Fruit fly (Drosophila melanogaster) whole organism, embryonic: ENCODE data around the gene CG10841.

ENCODE experiments used
- Bgb ChIP-seq: fragments of 200-800 bp; sonication (Bioruptor generic); IDR thresholded peaks from 2 replicates; pipeline ENCODE4 v1.3.6; 2022; ENCODE audit warnings: missing biosample characterization, missing genetic modification characterization; ENCODE audit not compliant: partially characterized antibody
- C15 ChIP-seq: fragments of 200-800 bp; sonication (Bioruptor generic); IDR thresholded peaks from 3 replicates; pipeline ENCODE4 v1.3.6; 2022; ENCODE audit warnings: missing biosample characterization, missing genetic modification characterization
- CG10321 ChIP-seq: fragments of 200-800 bp; sonication (Bioruptor generic); IDR thresholded peaks from 2 replicates; pipeline ENCODE4 v1.3.6; 2022; ENCODE audit warnings: missing biosample characterization, missing genetic modification characterization
- CG11456 ChIP-seq: fragments of 200-800 bp; sonication (Bioruptor generic); IDR thresholded peaks from 3 replicates; pipeline ENCODE4 v1.3.6; 2022; ENCODE audit warnings: missing biosample characterization, missing genetic modification characterization
- CG12155 ChIP-seq: fragments of 200-800 bp; sonication (Bioruptor generic); optimal IDR thresholded peaks from 3 replicates; lab custom pipeline; 2016; ENCODE audit warnings: missing biosample characterization, missing genetic modification characterization
- CG12769 ChIP-seq: fragments of 200-800 bp; sonication (Bioruptor generic); optimal IDR thresholded peaks from 2 replicates; lab custom pipeline; 2019; ENCODE audit warnings: missing biosample characterization, mild to moderate bottlenecking, missing genetic modification characterization, moderate library complexity
- CG15269 ChIP-seq: fragments of 200-800 bp; sonication (Bioruptor generic); optimal IDR thresholded peaks from 2 replicates; lab custom pipeline; 2018; ENCODE audit warnings: missing biosample characterization, mild to moderate bottlenecking, missing genetic modification characterization, moderate library complexity
- CG1529 ChIP-seq: fragments of 200-800 bp; sonication (Bioruptor generic); optimal IDR thresholded peaks from 3 replicates; lab custom pipeline; 2018; ENCODE audit warnings: missing biosample characterization, missing genetic modification characterization
- CG17385 ChIP-seq: fragments of 200-800 bp; sonication (Bioruptor generic); optimal IDR thresholded peaks from 3 replicates; lab custom pipeline; 2018; ENCODE audit warnings: missing biosample characterization, mild to moderate bottlenecking, missing genetic modification characterization
- CG18011 ChIP-seq: fragments of 200-800 bp; sonication (Bioruptor generic); optimal IDR thresholded peaks from 2 replicates; lab custom pipeline; 2017; ENCODE audit warnings: missing biosample characterization, missing genetic modification characterization, mild to moderate bottlenecking, moderate library complexity, missing genotype
- CG2129 ChIP-seq: fragments of 200-800 bp; sonication (Bioruptor generic); IDR thresholded peaks from 2 replicates; pipeline ENCODE4 v1.3.6; 2022; ENCODE audit warnings: missing biosample characterization, missing genetic modification characterization; ENCODE audit not compliant: partially characterized antibody
- CG32532 ChIP-seq: fragments of 200-800 bp; sonication (Bioruptor generic); IDR thresholded peaks from 2 replicates; pipeline ENCODE4 v1.3.6; 2022; ENCODE audit warnings: missing biosample characterization, missing genetic modification characterization
- CG4730 ChIP-seq: fragments of 200-800 bp; sonication (Bioruptor generic); IDR thresholded peaks from 2 replicates; pipeline ENCODE4 v1.3.6; 2022; ENCODE audit warnings: missing biosample characterization, missing genetic modification characterization
- CG7372 ChIP-seq: fragments of 200-800 bp; sonication (Bioruptor generic); IDR thresholded peaks from 2 replicates; pipeline ENCODE4 v1.3.6; 2022; ENCODE audit warnings: missing biosample characterization, missing genetic modification characterization
- CG7928 ChIP-seq: fragments of 200-800 bp; sonication (Bioruptor generic); optimal IDR thresholded peaks from 2 replicates; lab custom pipeline; 2017; ENCODE audit warnings: missing biosample characterization, mild to moderate bottlenecking, missing genetic modification characterization
- CG8290 ChIP-seq, 3 experiments: fragments of 200-800 bp; sonication (Bioruptor generic); optimal IDR thresholded peaks; 2 replicates each; lab custom pipeline; 2016 to 2019; ENCODE audit warnings: missing biosample characterization in 3 of 3, missing genetic modification characterization in 3 of 3, mild to moderate bottlenecking in 2 of 3, moderate library complexity in 1 of 3
- CG8944 ChIP-seq: fragments of 200-800 bp; sonication (Bioruptor generic); optimal IDR thresholded peaks from 3 replicates; lab custom pipeline; 2016; ENCODE audit warnings: missing biosample characterization, missing genetic modification characterization
- CG9876 ChIP-seq: fragments of 200-800 bp; sonication (Bioruptor generic); optimal IDR thresholded peaks from 2 replicates; lab custom pipeline; 2016; ENCODE audit warnings: missing biosample characterization, missing genetic modification characterization
- CTCF ChIP-seq: fragments of 200-800 bp; sonication (Bioruptor generic); optimal IDR thresholded peaks from 2 replicates; lab custom pipeline; 2017; ENCODE audit warnings: missing biosample characterization, mild to moderate bottlenecking, missing genetic modification characterization, moderate library complexity
- Dad ChIP-seq: fragments of 200-800 bp; sonication (Bioruptor generic); optimal IDR thresholded peaks from 3 replicates; lab custom pipeline; 2016; ENCODE audit warnings: missing biosample characterization, missing genetic modification characterization
- Dbx ChIP-seq: fragments of 200-800 bp; sonication (Bioruptor generic); IDR thresholded peaks from 3 replicates; pipeline ENCODE4 v1.3.6; 2022; ENCODE audit warnings: missing biosample characterization, missing genetic modification characterization
- Deaf1 ChIP-seq: fragments of 200-800 bp; optimal IDR thresholded peaks from 3 replicates; lab custom pipeline; 2019; ENCODE audit warnings: missing biosample characterization, mild to moderate bottlenecking, missing genetic modification characterization, moderate library complexity
- Dp ChIP-seq: fragments of 200-800 bp; sonication (Bioruptor generic); optimal IDR thresholded peaks from 2 replicates; lab custom pipeline; 2018; ENCODE audit warnings: missing biosample characterization, mild to moderate bottlenecking, missing genetic modification characterization, moderate library complexity
- Fer2 ChIP-seq: fragments of 200-800 bp; sonication (Bioruptor generic); optimal IDR thresholded peaks from 2 replicates; lab custom pipeline; 2018; ENCODE audit warnings: missing biosample characterization, mild to moderate bottlenecking, missing genetic modification characterization, moderate library complexity
- HmgD ChIP-seq: fragments of 200-800 bp; sonication (Bioruptor generic); optimal IDR thresholded peaks from 3 replicates; lab custom pipeline; 2016; ENCODE audit warnings: missing biosample characterization, missing genetic modification characterization
- Hr39 ChIP-seq: fragments of >200 bp; optimal IDR thresholded peaks from 2 replicates; lab custom pipeline; 2017
- PHDP ChIP-seq: fragments of 200-800 bp; sonication (Bioruptor generic); optimal IDR thresholded peaks from 3 replicates; lab custom pipeline; 2018; ENCODE audit warnings: missing biosample characterization, mild to moderate bottlenecking, missing genetic modification characterization, moderate library complexity
- Xbp1 ChIP-seq: fragments of 200-800 bp; sonication (Bioruptor generic); optimal IDR thresholded peaks from 3 replicates; lab custom pipeline; 2016; ENCODE audit warnings: missing biosample characterization, mild to moderate bottlenecking, missing genetic modification characterization
- chn ChIP-seq: fragments of 200-800 bp; sonication (Bioruptor generic); optimal IDR thresholded peaks from 2 replicates; lab custom pipeline; 2016; ENCODE audit warnings: missing biosample characterization, missing genetic modification characterization
- dmrt11E ChIP-seq: fragments of 200-800 bp; sonication (Bioruptor generic); optimal IDR thresholded peaks from 3 replicates; lab custom pipeline; 2018; ENCODE audit warnings: missing biosample characterization, mild to moderate bottlenecking, missing genetic modification characterization, moderate library complexity
- dpn ChIP-seq, 2 experiments: fragments of 200-800 bp; sonication (Bioruptor generic); optimal IDR thresholded peaks; 3 replicates each; lab custom pipeline; 2016; ENCODE audit warnings: missing biosample characterization in 2 of 2, missing genetic modification characterization in 2 of 2
- esg ChIP-seq: fragments of 200-800 bp; sonication (Bioruptor generic); conservative IDR thresholded peaks from 2 replicates; pipeline ENCODE4 v1.3.6; 2022; ENCODE audit warnings: missing biosample characterization, missing genetic modification characterization
- eve ChIP-seq, 2 experiments: fragments of >200 bp; optimal IDR thresholded peaks; 2 replicates each; lab custom pipeline; 2017; ENCODE audit warnings: missing biosample characterization in 2 of 2, missing genetic modification characterization in 2 of 2
- gce ChIP-seq: fragments of 200-800 bp; sonication (Bioruptor generic); IDR thresholded peaks from 3 replicates; pipeline ENCODE4 v1.3.6; 2022; ENCODE audit warnings: missing biosample characterization, missing genetic modification characterization
- h ChIP-seq: fragments of >200 bp; optimal IDR thresholded peaks from 2 replicates; lab custom pipeline; 2017
- kay ChIP-seq: fragments of 200-800 bp; sonication (Bioruptor generic); optimal IDR thresholded peaks from 2 replicates; lab custom pipeline; 2016; ENCODE audit warnings: missing biosample characterization, missing genetic modification characterization
- luna ChIP-seq: fragments of 200-800 bp; sonication (Bioruptor generic); optimal IDR thresholded peaks from 2 replicates; lab custom pipeline; 2016; ENCODE audit warnings: missing biosample characterization, missing genetic modification characterization
- nerfin-2 ChIP-seq: fragments of 200-800 bp; sonication (Bioruptor generic); IDR thresholded peaks from 2 replicates; pipeline ENCODE4 v1.3.6; 2022; ENCODE audit warnings: missing biosample characterization, missing genetic modification characterization; ENCODE audit not compliant: partially characterized antibody
- odd ChIP-seq: fragments of 200-800 bp; sonication (Bioruptor generic); optimal IDR thresholded peaks from 2 replicates; lab custom pipeline; 2017; ENCODE audit warnings: missing biosample characterization, mild to moderate bottlenecking, missing genetic modification characterization
- pan ChIP-seq, 4 experiments: fragments of >200 bp in 3 of 4; fragments of 200-800 bp in 1 of 4; sonication (Bioruptor generic) in 1 of 4; optimal IDR thresholded peaks in 3 of 4; IDR thresholded peaks in 1 of 4; 2 replicates each; pipeline versions ENCODE4 v1.3.6 to Lab custom; 2017 to 2022; ENCODE audit warnings: missing biosample characterization in 2 of 4, missing genetic modification characterization in 2 of 4, mixed read lengths in 1 of 4
- pfk ChIP-seq: fragments of 200-800 bp; sonication (Bioruptor generic); optimal IDR thresholded peaks from 2 replicates; lab custom pipeline; 2018; ENCODE audit warnings: missing biosample characterization, mild to moderate bottlenecking, missing genetic modification characterization, moderate library complexity
- pita ChIP-seq: fragments of 200-800 bp; sonication (Bioruptor generic); optimal IDR thresholded peaks from 2 replicates; lab custom pipeline; 2017; ENCODE audit warnings: missing biosample characterization, mild to moderate bottlenecking, missing genetic modification characterization
- prd ChIP-seq, 3 experiments: fragments of >200 bp in 2 of 3; fragments of 200-800 bp in 1 of 3; sonication (Bioruptor generic) in 1 of 3; optimal IDR thresholded peaks in 2 of 3; IDR thresholded peaks in 1 of 3; 2 replicates in 2 of 3; 3 replicates in 1 of 3; pipeline versions ENCODE4 v1.3.6 to Lab custom; 2017 to 2022; ENCODE audit warnings: missing biosample characterization in 1 of 3, missing genetic modification characterization in 1 of 3
- ro ChIP-seq: fragments of 200-800 bp; sonication (Bioruptor generic); IDR thresholded peaks from 2 replicates; pipeline ENCODE4 v1.3.6; 2022; ENCODE audit warnings: missing biosample characterization, missing genetic modification characterization
- sc ChIP-seq, 3 experiments: fragments of >200 bp in 2 of 3; fragments of 200-800 bp in 1 of 3; sonication (Bioruptor generic) in 1 of 3; optimal IDR thresholded peaks; 2 replicates in 2 of 3; 3 replicates in 1 of 3; lab custom pipeline; 2017; ENCODE audit warnings: mild to moderate bottlenecking in 1 of 3, missing biosample characterization in 1 of 3, missing genetic modification characterization in 1 of 3, missing genetic modification reagents in 1 of 3
- slp2 ChIP-seq: fragments of 200-800 bp; sonication (Bioruptor generic); optimal IDR thresholded peaks from 2 replicates; lab custom pipeline; 2016; ENCODE audit warnings: missing biosample characterization, missing genetic modification characterization
- sna ChIP-seq: fragments of 200-800 bp; sonication (Bioruptor generic); IDR thresholded peaks from 2 replicates; pipeline ENCODE4 v1.3.6; 2022; ENCODE audit warnings: missing biosample characterization, missing genetic modification characterization; ENCODE audit not compliant: partially characterized antibody
- tll ChIP-seq, 2 experiments: fragments of 200-800 bp in 1 of 2; fragments of >200 bp in 1 of 2; sonication (Bioruptor generic) in 1 of 2; optimal IDR thresholded peaks; 2 replicates each; lab custom pipeline; 2017 to 2019; ENCODE audit warnings: missing biosample characterization in 2 of 2, missing genetic modification characterization in 2 of 2, mild to moderate bottlenecking in 1 of 2, moderate library complexity in 1 of 2
- wek ChIP-seq: fragments of 200-800 bp; sonication (Bioruptor generic); optimal IDR thresholded peaks from 3 replicates; lab custom pipeline; 2018; ENCODE audit warnings: missing biosample characterization, mild to moderate bottlenecking, missing genetic modification characterization, moderate library complexity

CG10841 gene

DNA sequence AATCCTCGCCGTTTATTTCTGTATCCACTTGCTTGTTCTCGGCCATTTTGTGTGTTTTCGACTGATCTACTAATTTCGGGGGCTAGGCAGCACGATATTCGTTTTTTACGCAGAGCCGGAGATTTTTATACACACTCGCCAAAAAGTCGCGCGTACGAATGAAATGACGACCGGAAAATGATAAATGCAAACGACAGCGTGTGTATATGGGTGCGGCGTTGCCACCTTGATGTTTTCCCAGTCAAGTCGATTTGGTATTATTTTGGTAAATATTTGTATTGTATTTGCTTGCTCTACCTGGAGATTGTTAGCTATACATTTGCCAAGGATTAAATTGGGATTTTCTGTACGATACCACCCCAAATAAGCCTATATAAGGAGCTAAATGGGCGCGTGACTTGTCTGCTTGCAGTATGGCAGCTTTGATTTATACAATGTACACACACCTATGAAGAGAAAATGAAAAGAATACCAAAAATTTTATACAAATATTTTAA lies 14.2 kb downstream of the CG10841 start, which contains the start of gene sqd (continued):
- TF ChIP-seq CG12769 (tag; lab: Kevin White, UChicago) (no peak), pfk (GFP tag; lab: Kevin White, UChicago) (peak; percentile 28), HmgD (GFP tag; lab: Kevin White, UChicago) (peak; percentile 2), CG32532 (GFP tag; lab: Robert Waterston, UW) (peak; percentile 52), ro (GFP tag; lab: Robert Waterston, UW) (no peak), CG11456 (GFP tag; lab: Robert Waterston, UW) (no peak), CG7372 (GFP tag; lab: Robert Waterston, UW) (peak; percentile 51; the same call in 1 of the 2 replicates), CG18011 (GFP tag; lab: Kevin White, UChicago) (peak; percentile 58), chn (GFP tag; lab: Kevin White, UChicago) (peak; percentile 66), odd (peak; percentile 63), CG9876 (GFP tag; lab: Kevin White, UChicago) (peak; percentile 51), CG10321 (0 out of 2 replicates have a peak, but pooled peaks have one; percentile 16), CG8290 (GFP tag; optimal IDR thresholded peaks at IDR 0.05; lab: Kevin White, UChicago) (no peak), CG8290 (tag; optimal IDR thresholded peaks at IDR 0.05; lab: Kevin White, UChicago) (peak in 1 of 2 experiments; percentile 73), Bgb (GFP tag; lab: Robert Waterston, UW) (peak; percentile 15; the same call in 1 of the 2 replicates), slp2 (no peak), CG17385 (GFP tag; lab: Kevin White, UChicago) (peak; percentile 43), kay (GFP tag; lab: Kevin White, UChicago) (peak; percentile 10), luna (GFP tag; lab: Kevin White, UChicago) (no peak), nerfin-2 (GFP tag; lab: Robert Waterston, UW) (no peak), tll (GFP tag; optimal IDR thresholded peaks at IDR 0.05; lab: Kevin White, UChicago) (peak in 1 of 2 experiments; percentile 11), PHDP (tag; lab: Kevin White, UChicago) (peak; percentile 53), CG12155 (GFP tag; lab: Kevin White, UChicago) (peak; percentile 33), wek (GFP tag; lab: Kevin White, UChicago) (peak; percentile 70), Fer2 (tag; lab: Kevin White, UChicago) (peak; percentile 43), prd (optimal IDR thresholded peaks at IDR 0.05; lab: Kevin White, UChicago) (no peak), prd (GFP tag; IDR thresholded peaks at IDR 0.05; lab: Robert Waterston, UW) (peak; percentile 49; the same call in 2 of the 3 replicates), CG1529 (GFP tag; lab: Kevin White, UChicago) (peak; percentile 13), Dp (GFP tag; lab: Kevin White, UChicago) (peak; percentile 3), CG15269 (peak; percentile 38), Hr39 (lab: Kevin White, UChicago) (no peak), esg (no peak), sc (optimal IDR thresholded peaks at IDR 0.05; lab: Kevin White, UChicago) (no peak), sc (GFP tag; optimal IDR thresholded peaks at IDR 0.05; lab: Kevin White, UChicago) (peak; percentile 3), h (lab: Kevin White, UChicago) (no peak), CG2129 (GFP tag; lab: Robert Waterston, UW) (no peak), Xbp1 (GFP tag; lab: Kevin White, UChicago) (peak; percentile 49), Dad (GFP tag; lab: Kevin White, UChicago) (peak; percentile 2), dpn (GFP tag; optimal IDR thresholded peaks at IDR 0.05; lab: Kevin White, UChicago) (peak; percentile 6 to 20), Dbx (GFP tag; lab: Robert Waterston, UW) (peak; percentile 25; the same call in 1 of the 3 replicates), C15 (GFP tag; lab: Robert Waterston, UW) (no peak), CG4730 (GFP tag; lab: Robert Waterston, UW) (no peak), pan (optimal IDR thresholded peaks at IDR 0.05; lab: Kevin White, UChicago) (no peak), pan (GFP tag; optimal IDR thresholded peaks at IDR 0.05 in 1 of 2, IDR thresholded peaks at IDR 0.05 in 1 of 2) (peak in 1 of 2 experiments; percentile 14), pita (GFP tag; lab: Kevin White, UChicago) (no peak), CG7928 (GFP tag; lab: Kevin White, UChicago) (no peak), CTCF (GFP tag; lab: Kevin White, UChicago) (peak; percentile 4), sna (no peak), Deaf1 (peak; percentile 17), gce (GFP tag; lab: Robert Waterston, UW) (no peak), CG8944 (GFP tag; lab: Kevin White, UChicago) (peak; percentile 14), eve (GFP tag; optimal IDR thresholded peaks at IDR 0.05; lab: Kevin White, UChicago) (peak in 1 of 2 experiments; percentile 79), dmrt11E (tag; lab: Kevin White, UChicago) (peak; percentile 43)
